Worm (Caenorhabditis elegans): ENCODE measurements around the gene Y59C2A.2.
A peak's percentile ranks its signal among the peaks of the same experiment; 100 is the strongest.

The Y59C2A.2 gene

DNA sequence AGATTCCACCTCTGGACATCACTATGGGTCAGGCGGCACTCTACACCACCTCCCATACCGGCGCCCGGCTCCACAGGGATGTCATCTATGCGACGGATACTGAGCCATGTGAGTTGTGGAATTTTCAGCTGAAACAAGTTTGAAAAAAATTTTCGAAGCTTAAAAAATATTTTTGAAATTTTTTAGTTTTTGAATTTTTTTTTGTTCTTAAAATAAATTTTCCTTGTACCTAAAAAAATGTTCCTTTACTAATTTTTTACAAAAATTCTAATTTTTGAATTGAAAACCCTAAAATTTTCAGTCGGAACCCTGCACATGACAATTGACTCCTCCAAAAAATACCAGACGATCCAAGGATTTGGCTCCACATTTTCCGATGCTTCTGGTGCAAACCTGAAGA, 26.2 kb downstream of the Y59C2A.2 start:
- TF ChIP-seq zag-1 (tag; optimal IDR thresholded peaks at IDR 0.05), result no peak
- no peak for TF ChIP-seq tbx-2 (tag; optimal IDR thresholded peaks at IDR 0.05)
- TF ChIP-seq xbp-1 (tag; optimal IDR thresholded peaks at IDR 0.05), result no peak
- TF ChIP-seq jun-1 (tag; optimal IDR thresholded peaks at IDR 0.05), result no peak
- TF ChIP-seq pag-3 (tag; optimal IDR thresholded peaks at IDR 0.05; ENCODE audit: borderline replicate concordance, insufficient read depth), result no peak
- TF ChIP-seq nhr-12 (tag; optimal IDR thresholded peaks at IDR 0.05), result no peak
- TF ChIP-seq nhr-20 (tag; optimal IDR thresholded peaks at IDR 0.05), result no peak
- TF ChIP-seq ztf-4 (tag; optimal IDR thresholded peaks at IDR 0.05), result no peak
- no peak for TF ChIP-seq lin-13 (GFP tag; optimal IDR thresholded peaks at IDR 0.05)

DNA sequence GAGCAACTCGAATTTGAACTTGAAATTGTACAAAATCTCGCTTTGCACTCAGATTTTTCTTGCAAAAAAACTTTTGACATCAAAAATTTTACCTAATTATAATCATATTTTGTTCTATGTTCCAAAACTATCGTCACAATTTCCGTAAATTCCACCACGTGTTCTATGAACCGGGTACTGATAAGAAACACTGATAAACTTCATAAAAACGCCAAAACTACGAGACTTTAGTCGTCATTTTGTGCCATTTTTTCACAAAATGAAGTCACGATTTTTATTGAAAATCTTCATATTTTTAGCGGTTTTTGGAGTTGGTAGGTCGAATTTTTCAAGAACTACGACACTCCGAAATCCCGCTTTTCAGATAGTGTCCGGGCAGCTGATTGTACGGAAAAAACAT, 27.2 kb downstream of the Y59C2A.2 start, which contains the start of gene gba-1:
Gene gba-1 (plus strand): TSS at position 54 of the 400 bp plus-strand sequence.
- TF ChIP-seq fos-1 (tag; optimal IDR thresholded peaks at IDR 0.05) (no peak), sptf-1 (tag; optimal IDR thresholded peaks at IDR 0.05) (no peak), ceh-8 (GFP tag; optimal IDR thresholded peaks at IDR 0.05) (no peak), fkh-10 (GFP tag; optimal IDR thresholded peaks at IDR 0.05) (no peak), ztf-11 (tag; optimal IDR thresholded peaks at IDR 0.05) (no peak), C34B4.2 (tag; optimal IDR thresholded peaks at IDR 0.05) (no peak), sox-4 (tag; optimal IDR thresholded peaks at IDR 0.05) (no peak), elt-2 (tag; optimal IDR thresholded peaks at IDR 0.05) (peak; percentile 54), lin-35 (GFP tag; optimal IDR thresholded peaks at IDR 0.05) (peak in 1 of 2 experiments; percentile 18)

DNA sequence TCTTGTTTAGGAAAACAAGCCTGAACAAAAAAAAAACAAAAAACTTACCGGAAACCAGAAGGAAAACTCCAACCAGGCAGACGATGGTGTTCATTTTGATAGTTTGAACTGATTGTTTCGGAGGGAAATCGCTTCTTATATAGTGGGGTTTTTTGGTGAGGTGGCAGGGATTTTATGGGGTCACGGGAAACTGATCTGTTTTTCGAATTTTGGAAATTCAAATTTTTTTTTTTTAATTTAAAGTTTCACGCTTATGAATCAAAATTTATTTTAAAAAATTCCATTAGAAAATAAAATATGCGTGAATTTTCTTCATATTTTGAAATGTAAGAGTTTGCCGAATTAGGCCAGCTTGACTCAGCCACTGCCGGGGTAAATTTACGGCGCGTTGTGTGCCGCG, 28.6 kb downstream of the Y59C2A.2 start, which contains the start of gene C33C12.7:
Gene C33C12.7 (minus strand): TSS at position 101 of the 400 bp plus-strand sequence.
- no peak for TF ChIP-seq Y116A8C.19 (tag; optimal IDR thresholded peaks at IDR 0.05; ENCODE audit: borderline replicate concordance)
- TF ChIP-seq zag-1 (tag; optimal IDR thresholded peaks at IDR 0.05), result no peak
- no peak for TF ChIP-seq hpl-2 (GFP tag; optimal IDR thresholded peaks at IDR 0.05)
- no peak for TF ChIP-seq dsc-1 (tag; optimal IDR thresholded peaks at IDR 0.05)
- no peak for TF ChIP-seq fkh-4 (tag; optimal IDR thresholded peaks at IDR 0.05; ENCODE audit: borderline replicate concordance)
- no peak for TF ChIP-seq C34B4.2 (tag; optimal IDR thresholded peaks at IDR 0.05)
- TF ChIP-seq irx-1 (tag; optimal IDR thresholded peaks at IDR 0.05), result no peak
- no peak for TF ChIP-seq egl-27 (tag; optimal IDR thresholded peaks at IDR 0.05)
- TF ChIP-seq lsy-2 (tag; optimal IDR thresholded peaks at IDR 0.05), result no peak
- TF ChIP-seq blmp-1 (tag; optimal IDR thresholded peaks at IDR 0.05), result no peak
- TF ChIP-seq ama-1 (optimal IDR thresholded peaks at IDR 0.05), result no peak
- no peak for TF ChIP-seq ceh-90 (tag; optimal IDR thresholded peaks at IDR 0.05)

DNA sequence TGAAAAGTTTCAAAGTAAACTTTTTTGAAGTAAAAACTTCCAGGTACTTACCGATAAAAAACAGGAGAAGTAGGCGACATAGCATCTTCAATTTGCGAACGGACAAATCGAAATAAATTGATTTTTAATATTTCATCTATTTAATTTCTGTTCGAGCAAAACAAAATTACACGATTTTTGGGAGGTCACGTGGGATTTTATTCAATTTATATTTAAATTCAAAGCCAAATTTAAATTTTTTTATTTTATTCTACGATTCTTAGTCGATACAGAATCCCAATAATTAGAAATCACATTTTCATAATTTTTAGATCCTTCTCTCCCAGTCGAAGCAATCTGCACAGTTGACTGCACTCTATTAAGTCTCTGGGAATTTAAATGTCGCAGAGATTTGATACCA, 33.9 kb downstream of the Y59C2A.2 start, which contains the start of gene C33C12.12:
Gene C33C12.12 (minus strand): TSS at position 101 of the 400 bp plus-strand sequence.
- TF ChIP-seq ets-5 (GFP tag; IDR thresholded peaks at IDR 0.05) (no peak), nhr-77 (tag; optimal IDR thresholded peaks at IDR 0.05) (no peak), C34B4.2 (tag; optimal IDR thresholded peaks at IDR 0.05) (no peak), mep-1 (tag; optimal IDR thresholded peaks at IDR 0.05) (no peak), mef-2 (tag; optimal IDR thresholded peaks at IDR 0.05) (no peak), nhr-20 (tag; optimal IDR thresholded peaks at IDR 0.05) (no peak), unc-130 (tag; optimal IDR thresholded peaks at IDR 0.05) (no peak), ceh-88 (GFP tag; IDR thresholded peaks at IDR 0.05) (no peak), ceh-8 (GFP tag; optimal IDR thresholded peaks at IDR 0.05) (no peak), nhr-85 (tag) (no peak), aha-1 (tag; optimal IDR thresholded peaks at IDR 0.05) (no peak), elt-3 (tag; optimal IDR thresholded peaks at IDR 0.05) (no peak), sptf-1 (tag; optimal IDR thresholded peaks at IDR 0.05) (no peak), vab-15 (tag; optimal IDR thresholded peaks at IDR 0.05) (no peak)

All from whole organism, L1 larva.